Worm (Caenorhabditis elegans) whole organism, dauer: ENCODE results near the gene T07F10.3.
"Not testable (repeated sequence)": the region's sequence is repeated elsewhere in the genome, so short reads cannot be mapped to it uniquely, and the experiment has no call there.

Experiments used
- unc-62 ChIP-seq: sonication (generic microtip); optimal IDR thresholded peaks from 2 replicates; lab custom pipeline; 2017; ENCODE audit warnings: missing biosample characterization, missing genetic modification reagents, missing genetic modification characterization

The T07F10.3 gene

ce11 chrV:12876708-12877107 lies 6.9 kb upstream of the T07F10.3 start:
- TF ChIP-seq unc-62 (GFP tag; lab: Kevin White, UChicago) = no peak

- TF ChIP-seq unc-62 (GFP tag; lab: Kevin White, UChicago) = no peak
These were observed 6.0 kb upstream of the T07F10.3 start for ce11 chrV:12875850-12876249.

ce11 chrV:12871753-12872152 lies 1.9 kb upstream of the T07F10.3 start, which contains the start of gene bus-19:
Gene bus-19 (plus strand): TSS chrV:12872053.
- no peak for TF ChIP-seq unc-62 (GFP tag; lab: Kevin White, UChicago)

ce11 chrV:12870740-12871139 lies 895 bp upstream of the T07F10.3 start:
- no peak for TF ChIP-seq unc-62 (GFP tag; lab: Kevin White, UChicago)

- no peak for TF ChIP-seq unc-62 (GFP tag; lab: Kevin White, UChicago)
These were observed 1.8 kb downstream of the T07F10.3 start, which contains the start of gene nspg-1 for ce11 chrV:12867997-12868396. Gene nspg-1 (minus strand): TSS chrV:12868097.

ce11 chrV:12865615-12866014 lies 4.2 kb downstream of the T07F10.3 start, which contains the start of gene T07F10.5:
Gene T07F10.5 (plus strand): TSS chrV:12865915.
- TF ChIP-seq unc-62 (GFP tag; lab: Kevin White, UChicago) = not testable (repeated sequence)

ce11 chrV:12859144-12859543 lies 10.7 kb downstream of the T07F10.3 start, which contains the start of gene anp-1:
Gene anp-1 (plus strand): TSS chrV:12859444.
- no peak for TF ChIP-seq unc-62 (GFP tag; lab: Kevin White, UChicago)

ce11 chrV:12854766-12855165 lies 15.1 kb downstream of the T07F10.3 start, which contains the start of gene C44H9.7:
Gene C44H9.7 (minus strand): TSS chrV:12854866.
- TF ChIP-seq unc-62 (GFP tag; lab: Kevin White, UChicago) = no peak

ce11 chrV:12852355-12852754 lies 17.5 kb downstream of the T07F10.3 start:
- TF ChIP-seq unc-62 (GFP tag; lab: Kevin White, UChicago) = no peak

ce11 chrV:12849736-12850135 lies 20.1 kb downstream of the T07F10.3 start, which contains the start of gene C44H9.5:
Gene C44H9.5 (minus strand): TSS chrV:12849864.
- no peak for TF ChIP-seq unc-62 (GFP tag; lab: Kevin White, UChicago)

ce11 chrV:12845247-12845646 lies 24.6 kb downstream of the T07F10.3 start, which contains the start of gene C44H9.6:
Gene C44H9.6 (minus strand): TSS chrV:12845347.
- no peak for TF ChIP-seq unc-62 (GFP tag; lab: Kevin White, UChicago)

- no peak for TF ChIP-seq unc-62 (GFP tag; lab: Kevin White, UChicago)
These were observed 25.1 kb downstream of the T07F10.3 start for ce11 chrV:12844748-12845147.

ce11 chrV:12835388-12835787 lies 34.5 kb downstream of the T07F10.3 start, which contains the start of gene C44H9.4:
Gene C44H9.4 (plus strand): TSS chrV:12835688.
- TF ChIP-seq unc-62 (GFP tag; lab: Kevin White, UChicago) = no peak

ce11 chrV:12827219-12827618 lies 42.6 kb downstream of the T07F10.3 start, which contains the start of gene ugt-15:
Gene ugt-15 (plus strand): TSS chrV:12827519.
- TF ChIP-seq unc-62 (GFP tag; lab: Kevin White, UChicago) = no peak

ce11 chrV:12824777-12825176 lies 45.1 kb downstream of the T07F10.3 start, which contains the start of gene ugt-16:
Gene ugt-16 (plus strand): TSS chrV:12825024.
- no peak for TF ChIP-seq unc-62 (GFP tag; lab: Kevin White, UChicago)

ce11 chrV:12822065-12822464 lies 47.8 kb downstream of the T07F10.3 start:
- TF ChIP-seq unc-62 (GFP tag; lab: Kevin White, UChicago) = no peak

ce11 chrV:12819792-12820453 lies 49.9 kb downstream of the T07F10.3 start, which contains the start of the genes ZC443.4 and ugt-18:
Gene ZC443.4 (minus strand): TSS chrV:12819886.
Gene ugt-18 (plus strand): TSS chrV:12820260.
- TF ChIP-seq unc-62 (GFP tag; lab: Kevin White, UChicago) = no peak
